Fruit fly (Drosophila melanogaster): ENCODE data around the gene CG15386.

- TF ChIP-seq insv (optimal IDR thresholded peaks at IDR 0.05): no peak
- TF ChIP-seq Sin3A (optimal IDR thresholded peaks at IDR 0.05): no peak
- TF ChIP-seq psq (optimal IDR thresholded peaks at IDR 0.05): no peak
- TF ChIP-seq h (optimal IDR thresholded peaks at IDR 0.05): no peak
- no peak for TF ChIP-seq Myc (optimal IDR thresholded peaks at IDR 0.05)
Observed at dm6 chr2L:2189100-2189499, 27.9 kb downstream of the CG15386 start.
